Worm (Caenorhabditis elegans) whole organism, L4 larva: ENCODE data around the gene nhr-100.
A peak's percentile ranks its signal among the peaks of the same experiment; 100 is the strongest.

Experiments
- F26F4.8 ChIP-seq: fragments of 200-800 bp; sonication (Bioruptor generic); conservative IDR thresholded peaks from 2 replicates; pipeline ENCODE4 v1.3.6; 2022; ENCODE audit warnings: missing genetic modification characterization, missing compliant biosample characterization
- F44E2.7 ChIP-seq: fragments of 200-800 bp; sonication (Bioruptor generic); IDR thresholded peaks from 2 replicates; pipeline ENCODE4 v2.1.2; 2022; ENCODE audit warnings: missing genetic modification characterization, missing compliant biosample characterization
- F49E8.2 ChIP-seq: sonication (generic microtip); optimal IDR thresholded peaks from 2 replicates; lab custom pipeline; 2016; ENCODE audit warnings: missing compliant biosample characterization, mild to moderate bottlenecking, missing genetic modification characterization, borderline replicate concordance
- R02D3.7 ChIP-seq: fragments of 150-350 bp; sonication (generic microtip); optimal IDR thresholded peaks from 3 replicates; lab custom pipeline; 2014; ENCODE audit warnings: missing biosample characterization, missing genetic modification characterization
- Y105C5A.15 ChIP-seq: fragments of 200-800 bp; sonication (Bioruptor generic); IDR thresholded peaks from 2 replicates; pipeline ENCODE4 v1.3.6; 2022; ENCODE audit warnings: missing genetic modification characterization, missing compliant biosample characterization
- Y5F2A.4 ChIP-seq: fragments of 200-800 bp; sonication (Bioruptor generic); optimal IDR thresholded peaks from 2 replicates; lab custom pipeline; 2018; ENCODE audit warnings: mild to moderate bottlenecking, missing genetic modification characterization, missing compliant biosample characterization
- Y75B8A.6 ChIP-seq: fragments of 200-800 bp; sonication (Bioruptor generic); IDR thresholded peaks from 2 replicates; pipeline ENCODE4 v1.3.6; 2022; ENCODE audit warnings: missing genetic modification reagents, missing genetic modification characterization, missing compliant biosample characterization
- ZK546.5 ChIP-seq, 2 experiments: sonication (generic microtip); optimal IDR thresholded peaks; 2 replicates each; lab custom pipeline; 2017; ENCODE audit warnings: missing biosample characterization in 2 of 2, missing genetic modification characterization in 2 of 2
- aha-1 ChIP-seq: fragments of 150-350 bp; peaks from one replicate; lab custom pipeline; 2014; ENCODE audit warnings: missing biosample characterization, missing genetic modification characterization
- ama-1 ChIP-seq: fragments of 150-350 bp; optimal IDR thresholded peaks from 2 replicates; lab custom pipeline; 2014; ENCODE audit warnings: inconsistent platforms, mixed read lengths
- ceh-32 ChIP-seq: sonication (generic microtip); optimal IDR thresholded peaks from 2 replicates; lab custom pipeline; 2016; ENCODE audit warnings: mild to moderate bottlenecking, missing genetic modification characterization, missing compliant biosample characterization; ENCODE audit not compliant: poor library complexity
- ceh-44 ChIP-seq: fragments of 200-800 bp; sonication (Bioruptor generic); IDR thresholded peaks from 2 replicates; pipeline ENCODE4 v1.3.6; 2022; ENCODE audit warnings: missing genetic modification reagents, missing genetic modification characterization, missing compliant biosample characterization
- ces-1 ChIP-seq: fragments of 150-350 bp; sonication (generic microtip); optimal IDR thresholded peaks from 4 replicates; lab custom pipeline; 2014; ENCODE audit warnings: missing biosample characterization, missing genetic modification reagents, missing genetic modification characterization
- dmd-8 ChIP-seq: fragments of 200-800 bp; sonication (Bioruptor generic); IDR thresholded peaks from 2 replicates; pipeline ENCODE4 v1.3.6; 2022; ENCODE audit warnings: missing genetic modification characterization, missing compliant biosample characterization
- duxl-1 ChIP-seq: sonication (generic microtip); optimal IDR thresholded peaks from 2 replicates; lab custom pipeline; 2016; ENCODE audit warnings: mild to moderate bottlenecking, missing genetic modification characterization, moderate library complexity, missing compliant biosample characterization; ENCODE audit not compliant: poor library complexity
- dve-1 ChIP-seq: sonication (generic microtip); optimal IDR thresholded peaks from 2 replicates; lab custom pipeline; 2017; ENCODE audit warnings: antibody characterized with exemption, mild to moderate bottlenecking, missing genetic modification characterization, missing compliant biosample characterization; ENCODE audit not compliant: insufficient read depth
- egl-43 ChIP-seq: fragments of 200-800 bp; sonication (Bioruptor generic); IDR thresholded peaks from 2 replicates; pipeline ENCODE4 v1.3.6; 2022; ENCODE audit warnings: missing genetic modification reagents, missing genetic modification characterization, missing compliant biosample characterization
- hif-1 ChIP-seq, 2 experiments: sonication (generic microtip); optimal IDR thresholded peaks; 2 replicates each; lab custom pipeline; 2016 to 2017; ENCODE audit warnings: missing compliant biosample characterization in 2 of 2, missing genetic modification characterization in 2 of 2, missing genetic modification reagents in 2 of 2, missing genotype in 2 of 2, mild to moderate bottlenecking in 1 of 2
- hlh-11 ChIP-seq: fragments of 200-800 bp; sonication (Bioruptor generic); optimal IDR thresholded peaks from 2 replicates; lab custom pipeline; 2018; ENCODE audit warnings: mild to moderate bottlenecking, missing genetic modification characterization, missing compliant biosample characterization
- hlh-30 ChIP-seq: sonication (generic microtip); optimal IDR thresholded peaks from 2 replicates; lab custom pipeline; 2017; ENCODE audit warnings: antibody characterized with exemption, mild to moderate bottlenecking, missing genetic modification characterization, missing compliant biosample characterization; ENCODE audit not compliant: insufficient read depth
- jun-1 ChIP-seq: fragments of 150-350 bp; optimal IDR thresholded peaks from 2 replicates; lab custom pipeline; 2014; ENCODE audit warnings: missing biosample characterization, missing genetic modification reagents, missing genetic modification characterization
- lim-7 ChIP-seq: fragments of 200-800 bp; sonication (Bioruptor generic); IDR thresholded peaks from 2 replicates; pipeline ENCODE4 v1.3.6; 2022; ENCODE audit warnings: missing genetic modification characterization, missing compliant biosample characterization
- lin-13 ChIP-seq: fragments of 150-350 bp; optimal IDR thresholded peaks from 2 replicates; lab custom pipeline; 2014; ENCODE audit warnings: missing biosample characterization, missing genetic modification reagents, missing genetic modification characterization
- lin-15B ChIP-seq: fragments of 150-350 bp; sonication (generic microtip); optimal IDR thresholded peaks from 3 replicates; lab custom pipeline; 2014; ENCODE audit warnings: missing biosample characterization, missing genetic modification characterization
- lin-29 ChIP-seq: fragments of 200-800 bp; sonication (Bioruptor generic); IDR thresholded peaks from 2 replicates; pipeline ENCODE4 v1.3.6; 2022; ENCODE audit warnings: missing genetic modification reagents, missing genetic modification characterization, missing compliant biosample characterization
- lsy-2 ChIP-seq, 2 experiments: fragments of 150-350 bp in 1 of 2; sonication (generic microtip) in 1 of 2; optimal IDR thresholded peaks; 2 replicates each; lab custom pipeline; 2014 to 2017; ENCODE audit warnings: missing biosample characterization in 2 of 2, missing genetic modification characterization in 2 of 2
- mdl-1 ChIP-seq, 2 experiments: fragments of 150-350 bp in 1 of 2; sonication (generic microtip) in 1 of 2; optimal IDR thresholded peaks; 2 replicates each; lab custom pipeline; 2014 to 2017; ENCODE audit warnings: missing biosample characterization in 2 of 2, missing genetic modification characterization in 2 of 2
- mdt-29 ChIP-seq: fragments of 200-800 bp; sonication (Bioruptor generic); IDR thresholded peaks from 2 replicates; pipeline ENCODE4 v1.3.6; 2022; ENCODE audit warnings: missing genetic modification reagents, missing genetic modification characterization, missing compliant biosample characterization
- mes-2 ChIP-seq: sonication (generic microtip); optimal IDR thresholded peaks from 2 replicates; lab custom pipeline; 2016; ENCODE audit warnings: missing genotype, mild to moderate bottlenecking, missing genetic modification characterization, missing compliant biosample characterization; ENCODE audit not compliant: poor library complexity, severe bottlenecking
- mxl-2 ChIP-seq: fragments of 200-800 bp; sonication (Bioruptor generic); conservative IDR thresholded peaks from 2 replicates; pipeline ENCODE4 v1.3.6; 2022; ENCODE audit warnings: missing genetic modification reagents, missing genetic modification characterization, missing compliant biosample characterization
- nhr-10 ChIP-seq: fragments of 150-350 bp; optimal IDR thresholded peaks from 2 replicates; lab custom pipeline; 2014; ENCODE audit warnings: missing biosample characterization, missing genetic modification characterization
- nhr-11 ChIP-seq: fragments of 150-350 bp; optimal IDR thresholded peaks from 2 replicates; lab custom pipeline; 2014; ENCODE audit warnings: missing biosample characterization, missing genetic modification characterization
- nhr-111 ChIP-seq: fragments of 200-800 bp; sonication (Bioruptor generic); optimal IDR thresholded peaks from 2 replicates; lab custom pipeline; 2018; ENCODE audit warnings: mild to moderate bottlenecking, missing genetic modification characterization, missing compliant biosample characterization
- nhr-41 ChIP-seq: fragments of 200-800 bp; sonication (Bioruptor generic); IDR thresholded peaks from 2 replicates; pipeline ENCODE4 v1.3.6; 2022; ENCODE audit warnings: missing genetic modification reagents, missing genetic modification characterization, missing compliant biosample characterization
- nhr-42 ChIP-seq: fragments of 200-800 bp; sonication (Bioruptor generic); IDR thresholded peaks from 2 replicates; pipeline ENCODE4 v1.3.6; 2022; ENCODE audit warnings: missing genetic modification characterization, missing compliant biosample characterization
- nhr-76 ChIP-seq: fragments of 150-350 bp; optimal IDR thresholded peaks from 2 replicates; lab custom pipeline; 2014; ENCODE audit warnings: missing biosample characterization, missing genetic modification characterization
- pha-4 ChIP-seq, 2 experiments: fragments of 150-350 bp in 1 of 2; fragments of 200-800 bp in 1 of 2; sonication (Bioruptor generic) in 1 of 2; IDR thresholded peaks in 1 of 2; optimal IDR thresholded peaks in 1 of 2; 2 replicates each; pipeline versions ENCODE4 v1.3.6 to Lab custom; 2014 to 2022; ENCODE audit warnings: missing genetic modification characterization in 2 of 2, missing genetic modification reagents in 2 of 2, missing biosample characterization in 1 of 2, missing compliant biosample characterization in 1 of 2
- rbr-2 ChIP-seq: sonication (generic microtip); optimal IDR thresholded peaks from 2 replicates; lab custom pipeline; 2016; ENCODE audit warnings: missing genotype, missing genetic modification characterization, missing compliant biosample characterization
- saeg-2 ChIP-seq: fragments of 200-800 bp; sonication (Bioruptor generic); IDR thresholded peaks from 2 replicates; pipeline ENCODE4 v1.3.6; 2022; ENCODE audit warnings: missing genetic modification reagents, missing genetic modification characterization, missing compliant biosample characterization
- skn-1 ChIP-seq: fragments of 150-350 bp; optimal IDR thresholded peaks from 2 replicates; lab custom pipeline; 2014; ENCODE audit warnings: missing biosample characterization, missing genetic modification characterization
- spr-3 ChIP-seq: fragments of 200-800 bp; sonication (Bioruptor generic); optimal IDR thresholded peaks from 2 replicates; lab custom pipeline; 2018; ENCODE audit warnings: mild to moderate bottlenecking, missing genetic modification characterization, missing compliant biosample characterization
- unc-62 ChIP-seq, 3 experiments: fragments of 150-350 bp in 1 of 3; sonication (generic microtip); optimal IDR thresholded peaks in 2 of 3; peaks in 1 of 3; 1 replicate in 1 of 3; 2 replicates in 2 of 3; lab custom pipeline; 2014 to 2017; ENCODE audit warnings: missing biosample characterization in 3 of 3, missing genetic modification characterization in 3 of 3, missing genetic modification reagents in 3 of 3, missing genotype in 1 of 3
- zag-1 ChIP-seq: fragments of 150-350 bp; optimal IDR thresholded peaks from 2 replicates; lab custom pipeline; 2014; ENCODE audit warnings: missing biosample characterization, missing genetic modification characterization
- zfp-2 ChIP-seq: sonication (generic microtip); optimal IDR thresholded peaks from 2 replicates; lab custom pipeline; 2016; ENCODE audit warnings: mild to moderate bottlenecking, missing genetic modification characterization, missing compliant biosample characterization
- zfp-3 ChIP-seq: fragments of 200-800 bp; sonication (Bioruptor generic); conservative IDR thresholded peaks from 2 replicates; pipeline ENCODE4 v1.3.6; 2022; ENCODE audit warnings: missing genetic modification reagents, missing genetic modification characterization, missing compliant biosample characterization
- ztf-7 ChIP-seq: fragments of 150-350 bp; optimal IDR thresholded peaks from 2 replicates; lab custom pipeline; 2014; ENCODE audit warnings: missing biosample characterization, missing genetic modification characterization

Gene nhr-100

DNA sequence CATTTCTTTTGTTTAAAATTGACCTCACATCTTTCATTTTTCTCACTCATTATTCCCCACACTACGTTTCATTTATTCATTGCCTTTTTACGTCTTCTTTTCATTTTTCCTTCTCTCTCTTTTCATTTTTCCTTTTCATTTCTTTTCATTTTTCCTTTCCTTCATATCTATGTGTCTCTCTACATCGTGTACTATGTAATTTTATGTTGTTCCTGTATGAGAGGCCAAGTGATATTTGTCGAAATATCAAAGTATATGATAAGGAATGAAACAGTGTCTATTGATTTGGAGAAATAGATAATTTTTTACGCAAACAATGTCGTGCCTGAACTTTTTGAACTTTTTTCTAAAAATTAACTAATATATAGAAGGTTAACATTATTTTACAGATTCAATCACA, 12.0 kb upstream of the nhr-100 start (continued):
- TF ChIP-seq F26F4.8: no peak
- no peak for TF ChIP-seq ZK546.5 (tag; optimal IDR thresholded peaks at IDR 0.05; lab: Kevin White, UChicago)
- no peak for TF ChIP-seq Y5F2A.4 (GFP tag; lab: Kevin White, UChicago)
- TF ChIP-seq pha-4 (GFP tag; IDR thresholded peaks at IDR 0.05; lab: Robert Waterston, UW): no peak
- no peak for TF ChIP-seq pha-4 (tag; optimal IDR thresholded peaks at IDR 0.05; lab: Kevin White, UChicago)
- TF ChIP-seq dmd-8: no peak
- no peak for TF ChIP-seq rbr-2 (tag; lab: Kevin White, UChicago)
- TF ChIP-seq hlh-30 (tag; lab: Kevin White, UChicago): peak; percentile 27
- no peak for TF ChIP-seq lin-29 (GFP tag; lab: Robert Waterston, UW)
- TF ChIP-seq nhr-41: no peak
- TF ChIP-seq F44E2.7: no peak
- no peak for TF ChIP-seq mdt-29
- TF ChIP-seq R02D3.7 (tag; lab: Kevin White, UChicago): no peak
- TF ChIP-seq F49E8.2 (tag; lab: Kevin White, UChicago): no peak
- TF ChIP-seq lin-13 (GFP tag; lab: Kevin White, UChicago): no peak
- no peak for TF ChIP-seq nhr-76 (tag; lab: Kevin White, UChicago)
- no peak for TF ChIP-seq duxl-1
- no peak for TF ChIP-seq hlh-11 (tag; lab: Kevin White, UChicago)
- TF ChIP-seq unc-62 (GFP tag; optimal IDR thresholded peaks at IDR 0.05 in 1 of 2; lab: Kevin White, UChicago): no peak
- no peak for TF ChIP-seq unc-62 (tag; optimal IDR thresholded peaks at IDR 0.05; lab: Kevin White, UChicago)
- no peak for TF ChIP-seq ama-1 (lab: Kevin White, UChicago)
- peak; percentile 84 for TF ChIP-seq dve-1 (tag; lab: Kevin White, UChicago)
- no peak for TF ChIP-seq egl-43 (GFP tag; lab: Robert Waterston, UW)
- no peak for TF ChIP-seq lim-7
- no peak for TF ChIP-seq mes-2
- TF ChIP-seq lsy-2 (tag; optimal IDR thresholded peaks at IDR 0.05; lab: Kevin White, UChicago): peak in 1 of 2 experiments; percentile 53
- TF ChIP-seq aha-1 (tag; lab: Kevin White, UChicago): no peak
- no peak for TF ChIP-seq ces-1 (GFP tag; lab: Kevin White, UChicago)
- TF ChIP-seq zfp-2 (tag; lab: Kevin White, UChicago): no peak
- peak; percentile 40 for TF ChIP-seq nhr-10 (tag; lab: Kevin White, UChicago)

- TF ChIP-seq unc-62 (GFP tag; optimal IDR thresholded peaks at IDR 0.05 in 1 of 2; lab: Kevin White, UChicago) (peak in 1 of 2 experiments; percentile 16), unc-62 (tag; optimal IDR thresholded peaks at IDR 0.05; lab: Kevin White, UChicago) (no peak), aha-1 (tag; lab: Kevin White, UChicago) (peak; percentile 86), ztf-7 (tag; lab: Kevin White, UChicago) (peak; percentile 95), pha-4 (GFP tag; IDR thresholded peaks at IDR 0.05; lab: Robert Waterston, UW) (no peak), pha-4 (tag; optimal IDR thresholded peaks at IDR 0.05; lab: Kevin White, UChicago) (no peak)
Observed at ce11 chrIV:9717844-9718243, 10.6 kb upstream of the nhr-100 start.

DNA sequence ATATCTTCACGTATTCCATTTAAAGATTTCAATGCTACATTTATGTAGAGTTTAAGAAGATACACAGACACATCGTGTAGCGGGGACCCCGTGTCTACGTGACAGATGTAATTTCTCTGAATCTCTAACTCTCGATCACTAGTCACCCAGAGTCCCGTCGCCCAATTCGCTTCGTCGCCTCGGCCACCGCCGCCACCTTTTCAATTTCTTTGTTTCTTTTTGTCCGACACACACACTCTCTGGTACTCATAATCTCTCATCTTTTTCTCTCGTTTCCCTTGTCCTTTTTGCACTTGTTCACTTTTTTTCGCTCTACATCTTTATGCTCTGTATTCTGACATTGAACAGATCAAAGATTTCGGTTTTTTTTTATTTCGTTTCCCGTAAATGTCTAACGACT, 10.1 kb upstream of the nhr-100 start:
- TF ChIP-seq spr-3 (no peak), saeg-2 (0 out of 2 replicates have a peak, but pooled peaks have one; percentile 31), nhr-111 (GFP tag; lab: Kevin White, UChicago) (no peak), hif-1 (tag; optimal IDR thresholded peaks at IDR 0.05; lab: Kevin White, UChicago) (peak; percentile 84 to 99), skn-1 (no peak), ceh-32 (no peak), rbr-2 (tag; lab: Kevin White, UChicago) (peak; percentile 65), hlh-11 (tag; lab: Kevin White, UChicago) (peak; percentile 90), Y105C5A.15 (no peak), aha-1 (tag; lab: Kevin White, UChicago) (peak; percentile 100), dmd-8 (no peak), zfp-3 (GFP tag; lab: Robert Waterston, UW) (0 out of 2 replicates have a peak, but pooled peaks have one; percentile 36), F44E2.7 (no peak), lin-15B (no peak), Y75B8A.6 (GFP tag; lab: Robert Waterston, UW) (no peak), dve-1 (tag; lab: Kevin White, UChicago) (peak; percentile 87), ceh-44 (GFP tag; lab: Robert Waterston, UW) (no peak), mxl-2 (GFP tag; lab: Robert Waterston, UW) (no peak), jun-1 (peak; percentile 18), zag-1 (tag; lab: Kevin White, UChicago) (no peak), nhr-11 (peak; percentile 57), nhr-42 (no peak), duxl-1 (peak; percentile 14), mdl-1 (tag; optimal IDR thresholded peaks at IDR 0.05; lab: Kevin White, UChicago) (peak; percentile 27 to 84)
